Worm (Caenorhabditis elegans) whole organism, early embryonic: ENCODE data around the gene spr-3.

ENCODE experiments used
- B0310.2 ChIP-seq: sonication (generic microtip); optimal IDR thresholded peaks from 2 replicates; lab custom pipeline; 2016; ENCODE audit warnings: mild to moderate bottlenecking, missing genetic modification characterization, missing compliant biosample characterization
- aly-1 ChIP-seq: sonication (generic microtip); optimal IDR thresholded peaks from 2 replicates; lab custom pipeline; 2016; ENCODE audit warnings: missing genetic modification characterization, missing compliant biosample characterization
- ama-1 ChIP-seq: fragments of 150-350 bp; optimal IDR thresholded peaks from 2 replicates; lab custom pipeline; 2014
- ceh-13 ChIP-seq: fragments of 200-800 bp; sonication (Bioruptor generic); optimal IDR thresholded peaks from 2 replicates; lab custom pipeline; 2018; ENCODE audit warnings: mild to moderate bottlenecking, missing genetic modification characterization, missing compliant biosample characterization
- flt-1 ChIP-seq: fragments of 200-800 bp; sonication (Bioruptor generic); IDR thresholded peaks from 2 replicates; pipeline ENCODE4 v1.3.6; 2022; ENCODE audit warnings: missing genetic modification characterization, missing compliant biosample characterization
- hmbx-1 ChIP-seq: sonication (generic microtip); optimal IDR thresholded peaks from 2 replicates; lab custom pipeline; 2016; ENCODE audit warnings: mild to moderate bottlenecking, missing genetic modification characterization, missing compliant biosample characterization
- hmg-4 ChIP-seq: fragments of 200-800 bp; sonication (Bioruptor generic); optimal IDR thresholded peaks from 2 replicates; lab custom pipeline; 2018; ENCODE audit warnings: mild to moderate bottlenecking, missing genetic modification characterization, missing compliant biosample characterization
- pes-1 ChIP-seq: fragments of 200-800 bp; sonication (Bioruptor generic); IDR thresholded peaks from 2 replicates; pipeline ENCODE4 v1.3.6; 2022; ENCODE audit warnings: missing genetic modification reagents, missing genetic modification characterization, missing compliant biosample characterization
- scrt-1 ChIP-seq: fragments of 200-800 bp; sonication (Bioruptor generic); IDR thresholded peaks from 2 replicates; pipeline ENCODE4 v1.3.6; 2022; ENCODE audit warnings: missing genetic modification characterization, missing compliant biosample characterization
- tbx-11 ChIP-seq: fragments of 200-800 bp; sonication (Bioruptor generic); IDR thresholded peaks from 2 replicates; pipeline ENCODE4 v1.3.6; 2022; ENCODE audit warnings: missing genetic modification characterization, missing compliant biosample characterization
- tra-4 ChIP-seq: sonication (generic microtip); optimal IDR thresholded peaks from 2 replicates; lab custom pipeline; 2017; ENCODE audit warnings: missing genetic modification characterization, missing compliant biosample characterization

- TF ChIP-seq ama-1 (lab: Kevin White, UChicago) (no peak), hmbx-1 (tag; lab: Kevin White, UChicago) (no peak), flt-1 (GFP tag; lab: Robert Waterston, UW) (no peak), scrt-1 (GFP tag; lab: Robert Waterston, UW) (no peak), B0310.2 (tag; lab: Kevin White, UChicago) (no peak), ceh-13 (GFP tag; lab: Kevin White, UChicago) (no peak), hmg-4 (GFP tag; lab: Kevin White, UChicago) (no peak), tra-4 (tag; lab: Kevin White, UChicago) (no peak), pes-1 (no peak), tbx-11 (GFP tag; lab: Robert Waterston, UW) (no peak), aly-1 (tag; lab: Kevin White, UChicago) (no peak)
These were observed 49.5 kb upstream of the spr-3 start for ce11 chrX:4464367-4464766.
